Fruit fly (Drosophila melanogaster) whole organism, embryonic: ENCODE data around the gene CG1638.

Experiments used
- Asciz ChIP-seq: fragments of 200-800 bp; sonication (Bioruptor generic); optimal IDR thresholded peaks from 2 replicates; lab custom pipeline; 2017; ENCODE audit warnings: missing biosample characterization, mild to moderate bottlenecking, missing genetic modification characterization, missing genetic modification reagents
- Atf-2 ChIP-seq: fragments of 200-800 bp; sonication (Bioruptor generic); optimal IDR thresholded peaks from 2 replicates; lab custom pipeline; 2016; ENCODE audit warnings: missing biosample characterization, missing genetic modification characterization
- CG10274 ChIP-seq: fragments of 200-800 bp; sonication (Bioruptor generic); optimal IDR thresholded peaks from 3 replicates; lab custom pipeline; 2017; ENCODE audit warnings: missing biosample characterization, mild to moderate bottlenecking, missing genetic modification characterization
- CG12299 ChIP-seq: fragments of 200-800 bp; sonication (Bioruptor generic); optimal IDR thresholded peaks from 2 replicates; lab custom pipeline; 2018; ENCODE audit warnings: missing biosample characterization, mild to moderate bottlenecking, missing genetic modification characterization
- CG13624 ChIP-seq: fragments of 200-800 bp; sonication (Bioruptor generic); optimal IDR thresholded peaks from 2 replicates; lab custom pipeline; 2016; ENCODE audit warnings: missing biosample characterization, missing genetic modification characterization
- CG14667 ChIP-seq: fragments of 200-800 bp; sonication (Bioruptor generic); IDR thresholded peaks from 2 replicates; pipeline ENCODE4 v1.3.6; 2022; ENCODE audit warnings: missing biosample characterization, missing genetic modification characterization
- CG15073 ChIP-seq: fragments of 200-800 bp; sonication (Bioruptor generic); optimal IDR thresholded peaks from 2 replicates; lab custom pipeline; 2016; ENCODE audit warnings: missing biosample characterization, missing genetic modification characterization
- CG1647 ChIP-seq: fragments of 200-800 bp; sonication (Bioruptor generic); optimal IDR thresholded peaks from 3 replicates; lab custom pipeline; 2016; ENCODE audit warnings: missing biosample characterization, missing genetic modification characterization
- CG17612 ChIP-seq: fragments of 200-800 bp; sonication (Bioruptor generic); IDR thresholded peaks from 2 replicates; pipeline ENCODE4 v1.3.6; 2022; ENCODE audit warnings: missing biosample characterization, missing genetic modification characterization
- CG18262 ChIP-seq: fragments of 200-800 bp; optimal IDR thresholded peaks from 3 replicates; lab custom pipeline; 2019; ENCODE audit warnings: missing biosample characterization, mild to moderate bottlenecking, missing genetic modification characterization, moderate library complexity
- CG2199 ChIP-seq: fragments of 200-800 bp; sonication (Bioruptor generic); IDR thresholded peaks from 3 replicates; pipeline ENCODE4 v1.3.6; 2022; ENCODE audit warnings: missing biosample characterization, missing genetic modification characterization
- CG30403 ChIP-seq: fragments of 200-800 bp; sonication (Bioruptor generic); optimal IDR thresholded peaks from 3 replicates; lab custom pipeline; 2016; ENCODE audit warnings: missing biosample characterization, missing genetic modification characterization
- CG7372 ChIP-seq: fragments of 200-800 bp; sonication (Bioruptor generic); IDR thresholded peaks from 2 replicates; pipeline ENCODE4 v1.3.6; 2022; ENCODE audit warnings: missing biosample characterization, missing genetic modification characterization
- CG7839 ChIP-seq: fragments of 200-800 bp; sonication (Bioruptor generic); optimal IDR thresholded peaks from 3 replicates; lab custom pipeline; 2018; ENCODE audit warnings: missing biosample characterization, mild to moderate bottlenecking, missing genetic modification characterization, moderate library complexity
- CG8478 ChIP-seq: fragments of >200 bp; optimal IDR thresholded peaks from 2 replicates; lab custom pipeline; 2018
- D ChIP-seq, 2 experiments: fragments of 200-800 bp in 1 of 2; fragments of >200 bp in 1 of 2; sonication (Bioruptor generic) in 1 of 2; optimal IDR thresholded peaks; 2 replicates in 1 of 2; 3 replicates in 1 of 2; lab custom pipeline; 2017; ENCODE audit warnings: mild to moderate bottlenecking in 1 of 2, missing biosample characterization in 1 of 2, missing genetic modification characterization in 1 of 2, missing genetic modification reagents in 1 of 2
- Dbx ChIP-seq: fragments of 200-800 bp; sonication (Bioruptor generic); IDR thresholded peaks from 3 replicates; pipeline ENCODE4 v1.3.6; 2022; ENCODE audit warnings: missing biosample characterization, missing genetic modification characterization
- Dll ChIP-seq: fragments of 200-800 bp; sonication (Bioruptor generic); IDR thresholded peaks from 4 replicates; pipeline ENCODE4 v1.3.6; 2022; ENCODE audit warnings: missing biosample characterization, missing genetic modification characterization; ENCODE audit not compliant: partially characterized antibody
- Eip74EF ChIP-seq, 2 experiments: fragments of 200-800 bp in 1 of 2; fragments of >200 bp in 1 of 2; sonication (Bioruptor generic) in 1 of 2; optimal IDR thresholded peaks; 2 replicates each; lab custom pipeline; 2017 to 2019; ENCODE audit warnings: missing biosample characterization in 2 of 2, missing genetic modification characterization in 2 of 2, mild to moderate bottlenecking in 1 of 2, moderate library complexity in 1 of 2
- HmgD ChIP-seq: fragments of 200-800 bp; sonication (Bioruptor generic); optimal IDR thresholded peaks from 3 replicates; lab custom pipeline; 2016; ENCODE audit warnings: missing biosample characterization, missing genetic modification characterization
- Hr78 ChIP-seq, 2 experiments: fragments of 200-800 bp in 1 of 2; fragments of >200 bp in 1 of 2; sonication (Bioruptor generic) in 1 of 2; optimal IDR thresholded peaks; 2 replicates each; lab custom pipeline; 2017 to 2019; ENCODE audit warnings: missing biosample characterization in 2 of 2, missing genetic modification characterization in 2 of 2, mild to moderate bottlenecking in 1 of 2, moderate library complexity in 1 of 2
- Jarid2 ChIP-seq: fragments of 200-800 bp; sonication (Bioruptor generic); optimal IDR thresholded peaks from 3 replicates; lab custom pipeline; 2017; ENCODE audit warnings: mild to moderate bottlenecking, missing biosample characterization, missing genetic modification reagents, missing genetic modification characterization
- MESR4 ChIP-seq: fragments of 200-800 bp; sonication (Bioruptor generic); optimal IDR thresholded peaks from 2 replicates; lab custom pipeline; 2018; ENCODE audit warnings: missing biosample characterization, mild to moderate bottlenecking, missing genetic modification characterization, moderate library complexity
- Max ChIP-seq: fragments of 200-800 bp; sonication (Bioruptor generic); optimal IDR thresholded peaks from 2 replicates; lab custom pipeline; 2016; ENCODE audit warnings: missing biosample characterization, mild to moderate bottlenecking, missing genetic modification characterization
- Mes4 ChIP-seq: fragments of 200-800 bp; sonication (Bioruptor generic); optimal IDR thresholded peaks from 2 replicates; lab custom pipeline; 2016; ENCODE audit warnings: missing biosample characterization, missing genetic modification characterization
- NC2β ChIP-seq: fragments of 200-800 bp; sonication (Bioruptor generic); optimal IDR thresholded peaks from 2 replicates; lab custom pipeline; 2016; ENCODE audit warnings: missing biosample characterization, missing genetic modification characterization
- Nf-YB ChIP-seq: fragments of 200-800 bp; sonication (Bioruptor generic); optimal IDR thresholded peaks from 3 replicates; lab custom pipeline; 2019; ENCODE audit warnings: missing biosample characterization, mild to moderate bottlenecking, missing genetic modification characterization, moderate library complexity
- Scr ChIP-seq: fragments of 200-800 bp; sonication (Bioruptor generic); IDR thresholded peaks from 2 replicates; pipeline ENCODE4 v1.3.6; 2022; ENCODE audit warnings: missing biosample characterization, missing genetic modification characterization; ENCODE audit not compliant: partially characterized antibody
- Side ChIP-seq: fragments of 200-800 bp; sonication (Bioruptor generic); optimal IDR thresholded peaks from 2 replicates; lab custom pipeline; 2016; ENCODE audit warnings: missing biosample characterization, missing genetic modification characterization
- Spps ChIP-seq: fragments of 200-800 bp; sonication (Bioruptor generic); optimal IDR thresholded peaks from 2 replicates; lab custom pipeline; 2018; ENCODE audit warnings: missing biosample characterization, mild to moderate bottlenecking, missing genetic modification characterization
- ato ChIP-seq: fragments of 200-800 bp; sonication (Bioruptor generic); IDR thresholded peaks from 2 replicates; pipeline ENCODE4 v1.3.6; 2022; ENCODE audit warnings: missing biosample characterization, missing genetic modification characterization; ENCODE audit not compliant: partially characterized antibody
- bsh ChIP-seq, 2 experiments: fragments of 200-800 bp; sonication (Bioruptor generic); optimal IDR thresholded peaks; 2 replicates each; lab custom pipeline; 2017 to 2018; ENCODE audit warnings: mild to moderate bottlenecking in 2 of 2, missing biosample characterization in 2 of 2, missing genetic modification characterization in 2 of 2, moderate library complexity in 1 of 2
- cato ChIP-seq: fragments of 200-800 bp; sonication (Bioruptor generic); optimal IDR thresholded peaks from 2 replicates; lab custom pipeline; 2016; ENCODE audit warnings: missing biosample characterization, missing genetic modification characterization, borderline replicate concordance
- chm ChIP-seq: fragments of 200-800 bp; sonication (Bioruptor generic); IDR thresholded peaks from 2 replicates; pipeline ENCODE4 v1.3.6; 2022; ENCODE audit warnings: missing biosample characterization, missing genetic modification characterization
- chn ChIP-seq: fragments of 200-800 bp; sonication (Bioruptor generic); optimal IDR thresholded peaks from 2 replicates; lab custom pipeline; 2016; ENCODE audit warnings: missing biosample characterization, missing genetic modification characterization
- crc ChIP-seq: fragments of 200-800 bp; sonication (Bioruptor generic); optimal IDR thresholded peaks from 2 replicates; lab custom pipeline; 2016; ENCODE audit warnings: missing biosample characterization, missing genetic modification characterization
- jing ChIP-seq: fragments of 200-800 bp; sonication (Bioruptor generic); optimal IDR thresholded peaks from 2 replicates; lab custom pipeline; 2018; ENCODE audit warnings: missing biosample characterization, mild to moderate bottlenecking, missing genetic modification characterization
- kah ChIP-seq: fragments of 200-800 bp; sonication (Bioruptor generic); optimal IDR thresholded peaks from 2 replicates; lab custom pipeline; 2018; ENCODE audit warnings: missing biosample characterization, mild to moderate bottlenecking, missing genetic modification characterization
- lbe ChIP-seq: fragments of 200-800 bp; sonication (Bioruptor generic); optimal IDR thresholded peaks from 2 replicates; lab custom pipeline; 2016; ENCODE audit warnings: missing biosample characterization, mild to moderate bottlenecking, missing genetic modification characterization
- odd ChIP-seq: fragments of 200-800 bp; sonication (Bioruptor generic); optimal IDR thresholded peaks from 2 replicates; lab custom pipeline; 2017; ENCODE audit warnings: missing biosample characterization, mild to moderate bottlenecking, missing genetic modification characterization
- p53 ChIP-seq: fragments of 200-800 bp; sonication (Bioruptor generic); optimal IDR thresholded peaks from 2 replicates; lab custom pipeline; 2016; ENCODE audit warnings: missing biosample characterization, missing genetic modification characterization
- pfk ChIP-seq: fragments of 200-800 bp; sonication (Bioruptor generic); optimal IDR thresholded peaks from 2 replicates; lab custom pipeline; 2018; ENCODE audit warnings: missing biosample characterization, mild to moderate bottlenecking, missing genetic modification characterization, moderate library complexity
- pho ChIP-seq: fragments of 200-800 bp; sonication (Bioruptor generic); optimal IDR thresholded peaks from 2 replicates; lab custom pipeline; 2016; ENCODE audit warnings: missing biosample characterization, missing genetic modification characterization
- repo ChIP-seq: fragments of 200-800 bp; sonication (Bioruptor generic); optimal IDR thresholded peaks from 2 replicates; lab custom pipeline; 2016; ENCODE audit warnings: missing biosample characterization, missing genetic modification characterization
- sr ChIP-seq: fragments of 200-800 bp; sonication (Bioruptor generic); IDR thresholded peaks from 3 replicates; pipeline ENCODE4 v1.3.6; 2022; ENCODE audit warnings: missing biosample characterization, missing genetic modification characterization
- ssp ChIP-seq: fragments of 200-800 bp; sonication (Bioruptor generic); IDR thresholded peaks from 2 replicates; pipeline ENCODE4 v1.3.6; 2022; ENCODE audit warnings: missing biosample characterization, missing genetic modification characterization
- tio ChIP-seq: fragments of 200-800 bp; sonication (Bioruptor generic); optimal IDR thresholded peaks from 2 replicates; lab custom pipeline; 2017; ENCODE audit warnings: missing biosample characterization, missing genetic modification characterization, inconsistent platforms
- wor ChIP-seq: fragments of 200-800 bp; sonication (Bioruptor generic); IDR thresholded peaks from 2 replicates; pipeline ENCODE4 v1.3.6; 2022; ENCODE audit warnings: missing biosample characterization, missing genetic modification characterization
- yki ChIP-seq: fragments of >200 bp; optimal IDR thresholded peaks from 3 replicates; lab custom pipeline; 2018

CG1638 gene

DNA sequence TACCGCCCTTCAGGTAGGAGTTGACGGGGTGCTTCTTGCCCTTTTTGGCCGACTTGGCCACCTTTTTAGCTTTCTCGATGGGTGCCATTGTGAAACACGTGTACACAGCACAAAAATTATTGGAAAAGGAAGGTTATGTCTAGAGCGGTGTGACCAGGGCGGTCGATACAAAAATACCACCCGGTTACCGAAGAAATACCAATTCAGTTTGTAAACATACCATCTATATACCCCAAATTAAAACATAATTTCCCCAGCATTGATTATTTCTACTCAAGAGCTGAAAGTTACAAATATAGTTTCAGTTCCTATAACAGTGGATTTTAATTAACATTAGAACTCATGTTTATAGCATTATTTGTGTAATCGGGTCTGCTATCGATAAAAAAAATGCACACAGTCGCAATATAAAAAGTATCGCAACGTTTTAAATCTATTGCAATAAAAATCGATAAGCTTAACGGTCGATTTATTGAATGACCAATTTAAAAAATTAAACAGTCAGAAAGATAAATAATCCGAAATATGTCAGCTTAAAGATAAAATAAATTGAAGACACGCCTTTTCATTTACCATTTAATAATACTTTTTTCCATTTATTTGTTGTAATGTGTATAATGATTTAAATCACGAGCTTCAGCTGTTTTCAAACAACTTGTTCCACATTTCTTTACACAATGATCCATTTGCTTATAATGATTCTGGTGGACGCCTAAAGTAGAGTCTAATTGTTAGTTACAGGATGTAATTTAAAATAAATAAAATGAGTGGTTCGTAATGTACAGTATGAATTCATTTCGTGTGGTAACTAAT, 5.9 kb downstream of the CG1638 start, which contains the start of gene RpL6 (continued):
- TF ChIP-seq Mes4 (GFP tag; lab: Kevin White, UChicago) (no peak), Asciz (GFP tag; lab: Kevin White, UChicago) (no peak), p53 (GFP tag; lab: Kevin White, UChicago) (no peak), odd (GFP tag; lab: Kevin White, UChicago) (no peak), CG15073 (no peak), Nf-YB (no peak), bsh (GFP tag; optimal IDR thresholded peaks at IDR 0.05; lab: Kevin White, UChicago) (no peak), HmgD (GFP tag; lab: Kevin White, UChicago) (no peak), Atf-2 (GFP tag; lab: Kevin White, UChicago) (no peak), kah (GFP tag; lab: Kevin White, UChicago) (peak; percentile 20), Dll (GFP tag; lab: Robert Waterston, UW) (peak; percentile 87), Max (GFP tag; lab: Kevin White, UChicago) (peak; percentile 92), Dbx (GFP tag; lab: Robert Waterston, UW) (no peak; the same call in 2 of the 3 replicates), tio (GFP tag; lab: Kevin White, UChicago) (no peak), CG13624 (peak; percentile 16), cato (no peak), Eip74EF (GFP tag; optimal IDR thresholded peaks at IDR 0.05; lab: Kevin White, UChicago) (no peak), yki (no peak), CG10274 (GFP tag; lab: Kevin White, UChicago) (no peak), Jarid2 (GFP tag; lab: Kevin White, UChicago) (no peak), pho (peak; percentile 25), Hr78 (GFP tag; optimal IDR thresholded peaks at IDR 0.05; lab: Kevin White, UChicago) (no peak), lbe (no peak), CG7839 (tag; lab: Kevin White, UChicago) (no peak), chn (GFP tag; lab: Kevin White, UChicago) (no peak), D (optimal IDR thresholded peaks at IDR 0.05; lab: Kevin White, UChicago) (no peak), D (GFP tag; optimal IDR thresholded peaks at IDR 0.05; lab: Kevin White, UChicago) (no peak), repo (GFP tag; lab: Kevin White, UChicago) (no peak), CG1647 (no peak), MESR4 (GFP tag; lab: Kevin White, UChicago) (peak; percentile 100), CG30403 (GFP tag; lab: Kevin White, UChicago) (peak; percentile 21), CG18262 (tag; lab: Kevin White, UChicago) (peak; percentile 9), CG2199 (GFP tag; lab: Robert Waterston, UW) (no peak), NC2β (peak; percentile 39), jing (GFP tag; lab: Kevin White, UChicago) (no peak), ato (GFP tag; lab: Robert Waterston, UW) (peak; percentile 81), CG14667 (GFP tag; lab: Robert Waterston, UW) (no peak), Side (peak; percentile 20), crc (GFP tag; lab: Kevin White, UChicago) (no peak), CG17612 (GFP tag; lab: Robert Waterston, UW) (no peak), wor (no peak), chm (0 out of 2 replicates have a peak, but pooled peaks have one; percentile 29), CG7372 (GFP tag; lab: Robert Waterston, UW) (no peak), CG12299 (peak; percentile 28), ssp (no peak), pfk (GFP tag; lab: Kevin White, UChicago) (peak; percentile 47), Scr (peak; percentile 83), CG8478 (lab: Kevin White, UChicago) (no peak), Spps (tag; lab: Kevin White, UChicago) (no peak), sr (GFP tag; lab: Robert Waterston, UW) (no peak)
